Worm (Caenorhabditis elegans) whole organism, midembryonic: Measurements from ENCODE around the gene C55C3.6.

Source experiments
- klf-2 ChIP-seq: fragments of 200-800 bp; sonication (Bioruptor generic); conservative IDR thresholded peaks from 2 replicates; pipeline ENCODE4 v1.3.6; 2022; ENCODE audit warnings: missing genetic modification reagents, missing genetic modification characterization, missing compliant biosample characterization
- med-1 ChIP-seq: sonication (generic microtip); optimal IDR thresholded peaks from 2 replicates; lab custom pipeline; 2017; ENCODE audit warnings: missing genetic modification characterization, mild to moderate bottlenecking, missing compliant biosample characterization, antibody characterized with exemption, missing genetic modification reagents; ENCODE audit not compliant: insufficient read depth
- ref-1 ChIP-seq: fragments of 200-800 bp; sonication (Bioruptor generic); conservative IDR thresholded peaks from 2 replicates; pipeline ENCODE4 v1.3.6; 2022; ENCODE audit warnings: missing genetic modification reagents, missing genetic modification characterization, missing compliant biosample characterization
- tab-1 ChIP-seq: fragments of 200-800 bp; sonication (Bioruptor generic); IDR thresholded peaks from 2 replicates; pipeline ENCODE4 v1.3.6; 2022; ENCODE audit warnings: missing genetic modification characterization, missing compliant biosample characterization

DNA sequence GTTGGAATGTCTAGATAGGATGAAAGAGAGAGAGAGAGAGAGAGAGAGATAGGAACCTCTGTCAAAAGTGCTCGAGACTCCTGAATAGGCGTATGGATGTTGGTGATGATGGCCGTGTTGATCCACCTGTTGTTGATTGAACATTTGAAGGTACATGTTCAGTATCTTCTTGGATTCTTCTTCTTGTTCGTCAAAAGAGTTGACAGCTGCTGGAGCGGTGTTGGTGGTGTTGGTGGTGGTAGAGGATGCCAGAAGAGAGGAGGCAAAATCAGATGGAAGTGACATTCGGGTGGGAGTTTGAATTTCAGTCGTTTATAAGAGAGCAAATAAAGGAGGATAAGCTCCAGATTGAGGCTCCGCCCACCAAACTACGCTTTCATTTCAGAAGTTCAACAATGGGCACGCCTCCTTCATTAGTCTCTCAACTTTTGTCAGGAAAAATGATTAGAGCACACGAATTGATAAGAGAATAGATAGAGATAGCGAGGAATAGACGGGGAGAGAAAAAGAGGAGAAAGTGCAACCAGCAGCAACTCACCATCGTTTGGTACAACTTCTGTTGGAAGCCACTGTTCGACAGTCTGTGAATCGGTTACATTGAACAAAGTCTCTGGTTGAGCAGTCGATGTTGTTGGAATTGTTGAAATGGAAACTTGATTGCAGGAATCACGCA lies 30.0 kb upstream of the C55C3.6 start:
- TF ChIP-seq med-1 (no peak), klf-2 (GFP tag; lab: Robert Waterston, UW) (no peak), ref-1 (GFP tag; lab: Robert Waterston, UW) (no peak), tab-1 (GFP tag; lab: Robert Waterston, UW) (no peak)
